Fruit fly (Drosophila melanogaster) whole organism, embryonic: ENCODE measurements around the gene comm.

Experiments used
- Adf1 ChIP-seq: fragments of 200-800 bp; sonication (Bioruptor generic); IDR thresholded peaks from 2 replicates; pipeline ENCODE4 v1.3.6; 2022; ENCODE audit warnings: missing biosample characterization, missing genetic modification characterization
- Antp ChIP-seq: fragments of 200-800 bp; sonication (Bioruptor generic); optimal IDR thresholded peaks from 3 replicates; lab custom pipeline; 2016; ENCODE audit warnings: missing biosample characterization, missing genetic modification characterization
- Bgb ChIP-seq: fragments of 200-800 bp; sonication (Bioruptor generic); IDR thresholded peaks from 2 replicates; pipeline ENCODE4 v1.3.6; 2022; ENCODE audit warnings: missing biosample characterization, missing genetic modification characterization; ENCODE audit not compliant: partially characterized antibody
- CG10431 ChIP-seq: fragments of 200-800 bp; sonication (Bioruptor generic); optimal IDR thresholded peaks from 3 replicates; lab custom pipeline; 2018; ENCODE audit warnings: missing biosample characterization, mild to moderate bottlenecking, missing genetic modification characterization
- CG13123 ChIP-seq: fragments of 200-800 bp; sonication (Bioruptor generic); optimal IDR thresholded peaks from 2 replicates; lab custom pipeline; 2016; ENCODE audit warnings: missing biosample characterization, missing genetic modification characterization
- CG14710 ChIP-seq: fragments of 200-800 bp; sonication (Bioruptor generic); optimal IDR thresholded peaks from 3 replicates; lab custom pipeline; 2019; ENCODE audit warnings: missing biosample characterization, mild to moderate bottlenecking, missing genetic modification characterization, moderate library complexity
- CG17612 ChIP-seq: fragments of 200-800 bp; sonication (Bioruptor generic); IDR thresholded peaks from 2 replicates; pipeline ENCODE4 v1.3.6; 2022; ENCODE audit warnings: missing biosample characterization, missing genetic modification characterization
- CG2875 ChIP-seq: fragments of 200-800 bp; sonication (Bioruptor generic); optimal IDR thresholded peaks from 2 replicates; lab custom pipeline; 2017; ENCODE audit warnings: missing biosample characterization, mild to moderate bottlenecking, missing genetic modification characterization, missing genetic modification reagents
- CG31441 ChIP-seq: fragments of 200-800 bp; sonication (Bioruptor generic); IDR thresholded peaks from 2 replicates; pipeline ENCODE4 v1.3.6; 2022; ENCODE audit warnings: missing biosample characterization, missing genetic modification characterization
- CG3995 ChIP-seq: fragments of 200-800 bp; sonication (Bioruptor generic); optimal IDR thresholded peaks from 3 replicates; lab custom pipeline; 2016; ENCODE audit warnings: missing biosample characterization, missing genetic modification characterization
- CG42726 ChIP-seq: fragments of 200-800 bp; sonication (Bioruptor generic); IDR thresholded peaks from 2 replicates; pipeline ENCODE4 v1.3.6; 2022; ENCODE audit warnings: missing biosample characterization, missing genetic modification characterization; ENCODE audit not compliant: partially characterized antibody
- CG4617 ChIP-seq: fragments of 200-800 bp; sonication (Bioruptor generic); optimal IDR thresholded peaks from 3 replicates; lab custom pipeline; 2016; ENCODE audit warnings: missing biosample characterization, missing genetic modification characterization, borderline replicate concordance
- CG4730 ChIP-seq: fragments of 200-800 bp; sonication (Bioruptor generic); IDR thresholded peaks from 2 replicates; pipeline ENCODE4 v1.3.6; 2022; ENCODE audit warnings: missing biosample characterization, missing genetic modification characterization
- CG6791 ChIP-seq: fragments of 200-800 bp; sonication (Bioruptor generic); IDR thresholded peaks from 3 replicates; pipeline ENCODE4 v1.3.6; 2022; ENCODE audit warnings: missing biosample characterization, missing genetic modification characterization; ENCODE audit not compliant: partially characterized antibody
- CG7357 ChIP-seq: fragments of 200-800 bp; sonication (Bioruptor generic); IDR thresholded peaks from 3 replicates; pipeline ENCODE4 v1.3.6; 2022; ENCODE audit warnings: missing biosample characterization, missing genetic modification characterization
- CG9932 ChIP-seq: fragments of 200-800 bp; sonication (Bioruptor generic); IDR thresholded peaks from 2 replicates; pipeline ENCODE4 v1.3.6; 2022; ENCODE audit warnings: missing biosample characterization, missing genetic modification characterization
- CTCF ChIP-seq: fragments of 200-800 bp; sonication (Bioruptor generic); optimal IDR thresholded peaks from 2 replicates; lab custom pipeline; 2017; ENCODE audit warnings: missing biosample characterization, mild to moderate bottlenecking, missing genetic modification characterization, moderate library complexity
- Camta ChIP-seq: fragments of 200-800 bp; sonication (Bioruptor generic); optimal IDR thresholded peaks from 2 replicates; lab custom pipeline; 2016; ENCODE audit warnings: missing biosample characterization, missing genetic modification characterization
- Dll ChIP-seq: fragments of 200-800 bp; sonication (Bioruptor generic); IDR thresholded peaks from 4 replicates; pipeline ENCODE4 v1.3.6; 2022; ENCODE audit warnings: missing biosample characterization, missing genetic modification characterization; ENCODE audit not compliant: partially characterized antibody
- Dp ChIP-seq: fragments of 200-800 bp; sonication (Bioruptor generic); optimal IDR thresholded peaks from 2 replicates; lab custom pipeline; 2018; ENCODE audit warnings: missing biosample characterization, mild to moderate bottlenecking, missing genetic modification characterization, moderate library complexity
- Ets65A ChIP-seq: fragments of 200-800 bp; sonication (Bioruptor generic); peaks from one replicate; lab custom pipeline; 2016; ENCODE audit warnings: missing biosample characterization, missing genetic modification characterization
- HLH4C ChIP-seq: fragments of 200-800 bp; sonication (Bioruptor generic); IDR thresholded peaks from 3 replicates; pipeline ENCODE4 v1.3.6; 2022; ENCODE audit warnings: missing biosample characterization, missing genetic modification characterization; ENCODE audit not compliant: partially characterized antibody
- Hr3 ChIP-seq: fragments of 200-800 bp; sonication (Bioruptor generic); optimal IDR thresholded peaks from 3 replicates; lab custom pipeline; 2016; ENCODE audit warnings: missing biosample characterization, missing genetic modification characterization
- Jarid2 ChIP-seq: fragments of 200-800 bp; sonication (Bioruptor generic); optimal IDR thresholded peaks from 3 replicates; lab custom pipeline; 2017; ENCODE audit warnings: mild to moderate bottlenecking, missing biosample characterization, missing genetic modification reagents, missing genetic modification characterization
- Med ChIP-seq: fragments of 200-800 bp; sonication (Bioruptor generic); peaks from one replicate; lab custom pipeline; 2016; ENCODE audit warnings: missing biosample characterization, missing genetic modification characterization, mild to moderate bottlenecking, inconsistent platforms, moderate library complexity
- NC2α ChIP-seq: fragments of 200-800 bp; sonication (Bioruptor generic); optimal IDR thresholded peaks from 2 replicates; lab custom pipeline; 2016; ENCODE audit warnings: missing biosample characterization, missing genetic modification characterization
- Opbp ChIP-seq: fragments of 200-800 bp; sonication (Bioruptor generic); IDR thresholded peaks from 3 replicates; pipeline ENCODE4 v1.3.6; 2022; ENCODE audit warnings: missing biosample characterization, missing genetic modification characterization; ENCODE audit not compliant: partially characterized antibody
- Sry-δ ChIP-seq: fragments of 200-800 bp; sonication (Bioruptor generic); optimal IDR thresholded peaks from 2 replicates; lab custom pipeline; 2016; ENCODE audit warnings: missing biosample characterization, missing genetic modification characterization
- Vsx1 ChIP-seq: fragments of 200-800 bp; sonication (Bioruptor generic); optimal IDR thresholded peaks from 2 replicates; lab custom pipeline; 2017; ENCODE audit warnings: missing biosample characterization, mild to moderate bottlenecking, missing genetic modification characterization, missing genetic modification reagents
- aop ChIP-seq: fragments of 200-800 bp; sonication (Bioruptor generic); IDR thresholded peaks from 2 replicates; pipeline ENCODE4 v1.3.6; 2022; ENCODE audit warnings: missing biosample characterization, missing genetic modification characterization
- ato ChIP-seq: fragments of 200-800 bp; sonication (Bioruptor generic); IDR thresholded peaks from 2 replicates; pipeline ENCODE4 v1.3.6; 2022; ENCODE audit warnings: missing biosample characterization, missing genetic modification characterization; ENCODE audit not compliant: partially characterized antibody
- chinmo ChIP-seq: fragments of 200-800 bp; sonication (Bioruptor generic); IDR thresholded peaks from 4 replicates; pipeline ENCODE4 v1.3.6; 2022; ENCODE audit warnings: missing biosample characterization, missing genetic modification characterization; ENCODE audit not compliant: partially characterized antibody
- gsb ChIP-seq: fragments of 200-800 bp; sonication (Bioruptor generic); IDR thresholded peaks from 2 replicates; pipeline ENCODE4 v1.3.6; 2022; ENCODE audit warnings: missing biosample characterization, missing genetic modification characterization
- her ChIP-seq: fragments of 200-800 bp; sonication (Bioruptor generic); optimal IDR thresholded peaks from 2 replicates; lab custom pipeline; 2016; ENCODE audit warnings: missing biosample characterization, missing genetic modification characterization
- kah ChIP-seq: fragments of 200-800 bp; sonication (Bioruptor generic); optimal IDR thresholded peaks from 2 replicates; lab custom pipeline; 2018; ENCODE audit warnings: missing biosample characterization, mild to moderate bottlenecking, missing genetic modification characterization
- mirr ChIP-seq: fragments of 200-800 bp; sonication (Bioruptor generic); optimal IDR thresholded peaks from 3 replicates; lab custom pipeline; 2018; ENCODE audit warnings: missing biosample characterization, mild to moderate bottlenecking, missing genetic modification characterization
- mld ChIP-seq: fragments of 200-800 bp; sonication (Bioruptor generic); IDR thresholded peaks from 3 replicates; pipeline ENCODE4 v1.3.6; 2022; ENCODE audit warnings: missing biosample characterization, missing genetic modification characterization; ENCODE audit not compliant: partially characterized antibody
- nerfin-1 ChIP-seq: fragments of 200-800 bp; sonication (Bioruptor generic); optimal IDR thresholded peaks from 3 replicates; lab custom pipeline; 2019; ENCODE audit warnings: missing biosample characterization, mild to moderate bottlenecking, missing genetic modification characterization, moderate library complexity
- nmo ChIP-seq: fragments of 200-800 bp; sonication (Bioruptor generic); optimal IDR thresholded peaks from 2 replicates; lab custom pipeline; 2018; ENCODE audit warnings: missing biosample characterization, mild to moderate bottlenecking, missing genetic modification characterization, moderate library complexity
- row ChIP-seq: fragments of 200-800 bp; sonication (Bioruptor generic); IDR thresholded peaks from 3 replicates; pipeline ENCODE4 v1.3.6; 2022; ENCODE audit warnings: missing biosample characterization, missing genetic modification characterization
- sd ChIP-seq: fragments of 200-800 bp; sonication (Bioruptor generic); optimal IDR thresholded peaks from 3 replicates; lab custom pipeline; 2018; ENCODE audit warnings: missing biosample characterization, mild to moderate bottlenecking, missing genetic modification characterization, moderate library complexity
- seq ChIP-seq: fragments of 200-800 bp; sonication (Bioruptor generic); IDR thresholded peaks from 2 replicates; pipeline ENCODE4 v1.3.6; 2022; ENCODE audit warnings: missing biosample characterization, missing genetic modification characterization
- tap ChIP-seq: fragments of 200-800 bp; optimal IDR thresholded peaks from 3 replicates; lab custom pipeline; 2019; ENCODE audit warnings: missing biosample characterization, mild to moderate bottlenecking, missing genetic modification characterization, moderate library complexity
- tin ChIP-seq: fragments of 200-800 bp; sonication (Bioruptor generic); optimal IDR thresholded peaks from 3 replicates; lab custom pipeline; 2016; ENCODE audit warnings: missing biosample characterization, missing genetic modification characterization
- unpg ChIP-seq: fragments of 200-800 bp; sonication (Bioruptor generic); optimal IDR thresholded peaks from 3 replicates; lab custom pipeline; 2018; ENCODE audit warnings: missing biosample characterization, mild to moderate bottlenecking, missing genetic modification characterization, moderate library complexity
- zf30C ChIP-seq: fragments of 200-800 bp; sonication (Bioruptor generic); optimal IDR thresholded peaks from 3 replicates; lab custom pipeline; 2018; ENCODE audit warnings: missing biosample characterization, mild to moderate bottlenecking, missing genetic modification characterization

Gene comm

DNA sequence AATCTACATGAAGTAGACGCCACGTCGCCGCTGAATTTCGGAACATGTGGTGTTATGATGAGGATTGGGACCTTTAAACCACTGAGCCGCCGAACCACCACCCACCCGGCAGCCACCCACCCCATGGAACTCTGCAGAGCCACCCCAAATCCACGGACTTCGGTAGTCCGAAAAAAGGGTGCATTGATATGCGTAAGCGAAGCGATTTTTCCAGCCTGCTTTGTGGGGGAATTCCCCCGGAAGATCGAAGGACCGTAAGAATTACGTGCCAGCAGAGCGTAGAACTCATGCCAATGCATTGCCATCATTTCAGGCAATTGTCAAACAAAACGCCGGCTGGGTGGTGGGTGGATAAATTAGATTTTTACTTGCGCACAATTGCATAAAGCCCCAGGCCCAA lies 49.9 kb downstream of the comm start (continued):
- TF ChIP-seq CG17612 (GFP tag; lab: Robert Waterston, UW) = no peak
- TF ChIP-seq kah (GFP tag; lab: Kevin White, UChicago) = no peak
- no peak for TF ChIP-seq CG14710
- TF ChIP-seq Antp = no peak
- 0 out of 4 replicates have a peak, but pooled peaks have one; percentile 17 for TF ChIP-seq chinmo (GFP tag; lab: Robert Waterston, UW)
- TF ChIP-seq Dll (GFP tag; lab: Robert Waterston, UW) = 0 out of 4 replicates have a peak, but pooled peaks have one; percentile 33
- TF ChIP-seq nmo (GFP tag; lab: Kevin White, UChicago) = peak; percentile 36
- peak; percentile 100 for TF ChIP-seq nerfin-1
- peak; percentile 86 for TF ChIP-seq sd (tag; lab: Kevin White, UChicago)
- no peak for TF ChIP-seq Med (GFP tag; lab: Kevin White, UChicago)
- no peak for TF ChIP-seq seq (GFP tag; lab: Robert Waterston, UW)
- TF ChIP-seq tin (GFP tag; lab: Kevin White, UChicago) = no peak
- no peak for TF ChIP-seq row (GFP tag; lab: Robert Waterston, UW)
- peak; percentile 86; the same call in 2 of the 3 replicates for TF ChIP-seq Opbp (GFP tag; lab: Robert Waterston, UW)
- TF ChIP-seq CG13123 (GFP tag; lab: Kevin White, UChicago) = no peak
- peak; percentile 40 for TF ChIP-seq Ets65A (GFP tag; lab: Kevin White, UChicago)
- peak; percentile 88 for TF ChIP-seq CG6791 (GFP tag; lab: Robert Waterston, UW)
- TF ChIP-seq CG9932 = no peak
- TF ChIP-seq CG3995 (GFP tag; lab: Kevin White, UChicago) = no peak
- TF ChIP-seq unpg (GFP tag; lab: Kevin White, UChicago) = no peak
- peak; percentile 78; the same call in 1 of the 2 replicates for TF ChIP-seq CG42726 (GFP tag; lab: Robert Waterston, UW)
- TF ChIP-seq Sry-δ (GFP tag; lab: Kevin White, UChicago) = no peak
- TF ChIP-seq mld = peak; percentile 79; the same call in 2 of the 3 replicates
- TF ChIP-seq Adf1 (GFP tag; lab: Robert Waterston, UW) = no peak
- TF ChIP-seq CTCF (GFP tag; lab: Kevin White, UChicago) = no peak
- no peak for TF ChIP-seq Camta (GFP tag; lab: Kevin White, UChicago)
- TF ChIP-seq CG4617 (GFP tag; lab: Kevin White, UChicago) = no peak
- peak; percentile 45; the same call in 1 of the 2 replicates for TF ChIP-seq ato (GFP tag; lab: Robert Waterston, UW)
- no peak for TF ChIP-seq zf30C (GFP tag; lab: Kevin White, UChicago)
- TF ChIP-seq aop (GFP tag; lab: Robert Waterston, UW) = no peak
- 0 out of 3 replicates have a peak, but pooled peaks have one; percentile 45 for TF ChIP-seq HLH4C (GFP tag; lab: Robert Waterston, UW)
- TF ChIP-seq Jarid2 (GFP tag; lab: Kevin White, UChicago) = no peak
- TF ChIP-seq Bgb (GFP tag; lab: Robert Waterston, UW) = peak; percentile 67; the same call in 1 of the 2 replicates
- TF ChIP-seq CG7357 (GFP tag; lab: Robert Waterston, UW) = no peak
- no peak for TF ChIP-seq CG31441 (GFP tag; lab: Robert Waterston, UW)
- TF ChIP-seq Hr3 = no peak
- TF ChIP-seq Dp = no peak
- no peak for TF ChIP-seq Vsx1
- TF ChIP-seq gsb (GFP tag; lab: Robert Waterston, UW) = no peak
- no peak for TF ChIP-seq her (GFP tag; lab: Kevin White, UChicago)
- TF ChIP-seq tap (tag; lab: Kevin White, UChicago) = peak; percentile 11
- TF ChIP-seq CG10431 (GFP tag; lab: Kevin White, UChicago) = peak; percentile 86
- no peak for TF ChIP-seq CG2875 (GFP tag; lab: Kevin White, UChicago)
- no peak for TF ChIP-seq mirr (GFP tag; lab: Kevin White, UChicago)
- no peak for TF ChIP-seq CG4730
- TF ChIP-seq NC2α (GFP tag; lab: Kevin White, UChicago) = no peak
